Worm (Caenorhabditis elegans) whole organism, L4 larva: ENCODE results near the gene cyn-12.

Source experiments
- R02D3.7 ChIP-seq: fragments of 150-350 bp; sonication (generic microtip); optimal IDR thresholded peaks from 3 replicates; lab custom pipeline; 2014; ENCODE audit warnings: missing biosample characterization, missing genetic modification characterization
- Y75B8A.6 ChIP-seq: fragments of 200-800 bp; sonication (Bioruptor generic); IDR thresholded peaks from 2 replicates; pipeline ENCODE4 v1.3.6; 2022; ENCODE audit warnings: missing genetic modification reagents, missing genetic modification characterization, missing compliant biosample characterization
- ceh-20 ChIP-seq: fragments of 200-800 bp; sonication (Bioruptor generic); IDR thresholded peaks from 2 replicates; pipeline ENCODE4 v1.3.6; 2022; ENCODE audit warnings: missing genetic modification reagents, missing genetic modification characterization, missing compliant biosample characterization
- ctbp-1 ChIP-seq: fragments of 200-800 bp; sonication (Bioruptor generic); IDR thresholded peaks from 2 replicates; pipeline ENCODE4 v1.3.6; 2022; ENCODE audit warnings: missing genetic modification reagents, missing genetic modification characterization, missing compliant biosample characterization
- mep-1 ChIP-seq: fragments of 150-350 bp; sonication (generic microtip); optimal IDR thresholded peaks from 3 replicates; lab custom pipeline; 2014; ENCODE audit warnings: missing biosample characterization, missing genetic modification characterization
- nhr-10 ChIP-seq: fragments of 150-350 bp; optimal IDR thresholded peaks from 2 replicates; lab custom pipeline; 2014; ENCODE audit warnings: missing biosample characterization, missing genetic modification characterization
- nhr-6 ChIP-seq: fragments of 150-350 bp; optimal IDR thresholded peaks from 2 replicates; lab custom pipeline; 2014; ENCODE audit warnings: missing biosample characterization, missing genetic modification characterization
- pha-4 ChIP-seq, 2 experiments: fragments of 150-350 bp in 1 of 2; fragments of 200-800 bp in 1 of 2; sonication (Bioruptor generic) in 1 of 2; IDR thresholded peaks in 1 of 2; optimal IDR thresholded peaks in 1 of 2; 2 replicates each; pipeline versions ENCODE4 v1.3.6 to Lab custom; 2014 to 2022; ENCODE audit warnings: missing genetic modification characterization in 2 of 2, missing genetic modification reagents in 2 of 2, missing biosample characterization in 1 of 2, missing compliant biosample characterization in 1 of 2

DNA sequence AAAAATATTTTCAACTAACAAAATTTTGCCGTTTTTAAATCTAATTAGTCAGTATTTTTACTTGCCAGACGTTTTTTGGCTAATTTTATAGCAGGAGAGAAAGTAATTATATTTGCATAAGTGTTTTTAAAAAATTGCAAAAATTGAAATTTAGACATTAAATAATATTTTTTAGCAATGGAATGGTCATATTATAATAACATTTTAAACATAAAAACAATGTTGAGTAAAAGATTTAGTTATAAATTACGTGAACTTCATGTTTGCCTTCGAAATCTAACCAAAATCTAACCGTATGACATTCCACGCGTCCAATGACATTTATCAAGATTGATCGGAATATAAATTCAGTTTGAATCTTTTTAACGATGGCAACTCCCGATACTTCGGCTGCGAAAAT, 21.3 kb upstream of the cyn-12 start, which contains the start of gene C34D4.2:
- no peak for TF ChIP-seq Y75B8A.6
- TF ChIP-seq ctbp-1: no peak
- TF ChIP-seq mep-1 (tag; lab: Kevin White, UChicago): no peak
- no peak for TF ChIP-seq pha-4 (GFP tag; IDR thresholded peaks at IDR 0.05; lab: Robert Waterston, UW)
- TF ChIP-seq pha-4 (tag; optimal IDR thresholded peaks at IDR 0.05; lab: Kevin White, UChicago): no peak
- no peak for TF ChIP-seq nhr-10 (tag; lab: Kevin White, UChicago)
- no peak for TF ChIP-seq R02D3.7 (tag; lab: Kevin White, UChicago)
- no peak for TF ChIP-seq nhr-6 (tag; lab: Kevin White, UChicago)
- no peak for TF ChIP-seq ceh-20 (GFP tag; lab: Robert Waterston, UW)
